Worm (Caenorhabditis elegans) whole organism, L1 larva: ENCODE measurements around the gene sri-70.

Experiments used
- ceh-82 ChIP-seq, 3 experiments: fragments of 150-350 bp in 1 of 3; sonication (generic microtip) in 2 of 3; optimal IDR thresholded peaks; 2 replicates each; lab custom pipeline; 2014 to 2017; ENCODE audit warnings: missing biosample characterization in 3 of 3, missing genetic modification characterization in 3 of 3
- ets-5 ChIP-seq: fragments of 200-800 bp; sonication (Bioruptor generic); IDR thresholded peaks from 2 replicates; pipeline ENCODE4 v1.3.6; 2022; ENCODE audit warnings: missing genetic modification characterization, missing compliant biosample characterization
- fkh-10 ChIP-seq: sonication (generic microtip); optimal IDR thresholded peaks from 2 replicates; lab custom pipeline; 2017; ENCODE audit warnings: missing biosample characterization, missing genetic modification reagents, missing genetic modification characterization
- lin-13 ChIP-seq: fragments of 150-350 bp; optimal IDR thresholded peaks from 2 replicates; lab custom pipeline; 2014; ENCODE audit warnings: missing biosample characterization, missing genetic modification reagents, missing genetic modification characterization
- nhr-76 ChIP-seq: sonication (generic microtip); optimal IDR thresholded peaks from 2 replicates; lab custom pipeline; 2017; ENCODE audit warnings: missing biosample characterization, missing genetic modification characterization
- pag-3 ChIP-seq: sonication (generic microtip); optimal IDR thresholded peaks from 2 replicates; lab custom pipeline; 2017; ENCODE audit warnings: missing genetic modification characterization, mild to moderate bottlenecking, missing compliant biosample characterization, antibody characterized with exemption, borderline replicate concordance; ENCODE audit not compliant: insufficient read depth
- rnt-1 ChIP-seq: sonication (generic microtip); optimal IDR thresholded peaks from 2 replicates; lab custom pipeline; 2016; ENCODE audit warnings: mild to moderate bottlenecking, missing genetic modification characterization, moderate library complexity, missing compliant biosample characterization
- tbx-2 ChIP-seq: sonication (generic microtip); optimal IDR thresholded peaks from 2 replicates; lab custom pipeline; 2016; ENCODE audit warnings: missing genetic modification characterization, missing compliant biosample characterization
- unc-30 ChIP-seq: sonication (generic microtip); optimal IDR thresholded peaks from 2 replicates; lab custom pipeline; 2017; ENCODE audit warnings: missing biosample characterization, missing genetic modification characterization

- TF ChIP-seq tbx-2 (tag; lab: Kevin White, UChicago) (no peak), pag-3 (no peak), fkh-10 (GFP tag; lab: Kevin White, UChicago) (no peak), nhr-76 (tag; lab: Kevin White, UChicago) (no peak), rnt-1 (tag; lab: Kevin White, UChicago) (no peak), ceh-82 (tag; optimal IDR thresholded peaks at IDR 0.05; lab: Kevin White, UChicago) (no peak), lin-13 (no peak), unc-30 (tag; lab: Kevin White, UChicago) (no peak), ets-5 (GFP tag; lab: Robert Waterston, UW) (no peak)
Measured at ce11 chrV:17322397-17322909, 19.6 kb downstream of the sri-70 start, which contains the start of gene F31E9.3.
